Worm (Caenorhabditis elegans) whole organism, dauer: Measurements from ENCODE around the gene rig-3.
"Not testable (repeated sequence)": the region's sequence is repeated elsewhere in the genome, so short reads cannot be mapped to it uniquely, and the experiment has no call there.

Experiments used
- unc-62 ChIP-seq: sonication (generic microtip); optimal IDR thresholded peaks from 2 replicates; lab custom pipeline; 2017; ENCODE audit warnings: missing biosample characterization, missing genetic modification reagents, missing genetic modification characterization

rig-3 gene

DNA sequence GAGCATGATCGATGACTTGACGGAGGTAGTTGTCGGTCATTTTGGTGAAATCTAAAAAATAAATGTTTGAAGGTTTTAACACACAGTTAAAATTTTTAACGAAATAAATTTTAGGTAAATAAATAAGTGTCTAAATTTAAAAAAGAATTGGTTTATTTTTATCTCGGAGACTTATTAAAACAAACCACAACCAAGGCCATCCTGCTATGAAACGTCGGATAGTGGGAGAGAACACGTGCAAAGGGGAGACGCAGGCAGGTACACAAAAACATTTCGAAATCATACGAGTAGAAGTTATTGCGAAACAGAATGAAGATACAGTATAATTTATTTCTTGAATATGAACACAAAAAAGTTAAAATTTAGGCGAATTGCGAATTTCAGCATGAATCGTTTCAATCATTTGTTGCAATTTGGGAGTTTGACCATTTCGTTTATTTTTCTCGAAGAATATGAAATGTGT, 17.3 kb upstream of the rig-3 start, which contains the start of gene F41B4.3:
TSS of gene F41B4.3 (minus strand) at position 51 of the 463 bp plus-strand sequence.
- no peak for TF ChIP-seq unc-62 (GFP tag; lab: Kevin White, UChicago)

DNA sequence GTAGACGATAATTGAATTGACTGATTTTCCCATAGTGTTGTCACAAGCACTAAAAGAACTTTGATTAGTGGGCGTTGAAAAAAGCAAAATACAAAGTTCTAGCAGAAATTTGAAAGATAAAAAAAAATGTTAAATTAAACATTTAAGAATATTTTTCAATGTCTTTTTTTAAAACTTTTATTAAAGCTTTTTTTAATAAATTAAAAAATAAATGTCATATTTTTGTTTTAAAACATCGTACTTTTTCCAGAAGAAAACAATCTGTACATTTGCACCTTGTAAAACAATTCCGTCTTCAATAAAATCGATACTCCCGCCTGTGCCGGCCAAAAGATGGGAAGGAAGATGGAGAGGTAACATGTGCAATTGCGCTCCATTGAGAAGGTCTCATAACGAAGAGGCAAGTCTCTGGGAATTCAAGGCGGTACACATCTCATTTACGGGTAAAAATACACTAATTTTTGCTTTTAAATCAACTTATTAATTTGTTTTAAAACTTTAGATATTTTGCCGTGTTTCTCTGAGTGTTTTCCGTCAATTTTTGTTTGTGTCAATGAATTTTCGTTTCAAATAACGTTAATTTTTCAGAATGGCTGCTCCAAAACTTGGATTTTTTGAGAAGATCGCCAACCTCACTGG, 12.6 kb upstream of the rig-3 start, which contains the start of the genes glr-6 and asg-2:
TSS of gene glr-6 (minus strand) at position 51 of the 639 bp plus-strand sequence.
TSS of gene asg-2 (plus strand) at position 589 of the 639 bp plus-strand sequence.
- TF ChIP-seq unc-62 (GFP tag; lab: Kevin White, UChicago) = no peak

DNA sequence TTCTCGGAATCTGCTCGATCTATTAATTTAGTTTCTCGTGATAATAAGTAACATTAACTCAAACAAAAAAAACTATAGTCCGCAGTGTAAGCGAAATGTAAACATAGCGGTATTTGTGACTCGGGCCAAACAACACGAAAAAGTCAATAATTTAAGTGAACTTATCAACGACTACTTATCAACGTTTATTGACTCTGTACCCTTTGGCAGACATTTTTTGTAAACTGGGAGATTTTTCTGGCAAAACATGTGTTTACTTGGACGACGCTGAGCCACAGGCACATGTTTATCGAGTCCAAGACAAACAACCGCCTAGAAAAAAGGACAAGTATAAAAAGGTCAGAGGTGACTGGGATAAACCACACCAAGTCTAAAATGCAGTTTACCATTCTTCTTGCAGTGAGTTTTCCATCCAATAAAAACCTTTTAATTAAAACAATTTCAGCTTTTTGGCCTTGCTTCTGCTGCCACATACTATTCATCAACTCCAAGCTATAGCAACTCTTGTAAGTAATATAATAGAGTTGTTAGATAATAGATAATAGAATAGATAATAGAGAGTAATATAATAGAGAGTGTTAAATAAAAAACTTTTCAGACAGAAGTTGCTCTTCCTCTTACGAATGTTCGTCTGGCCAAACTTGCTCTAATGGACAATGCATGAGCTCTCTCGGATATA, 8.9 kb upstream of the rig-3 start, which contains the start of gene C53B7.3:
TSS of gene C53B7.3 (plus strand) at position 362 of the 679 bp plus-strand sequence.
- TF ChIP-seq unc-62 (GFP tag; lab: Kevin White, UChicago) = no peak

DNA sequence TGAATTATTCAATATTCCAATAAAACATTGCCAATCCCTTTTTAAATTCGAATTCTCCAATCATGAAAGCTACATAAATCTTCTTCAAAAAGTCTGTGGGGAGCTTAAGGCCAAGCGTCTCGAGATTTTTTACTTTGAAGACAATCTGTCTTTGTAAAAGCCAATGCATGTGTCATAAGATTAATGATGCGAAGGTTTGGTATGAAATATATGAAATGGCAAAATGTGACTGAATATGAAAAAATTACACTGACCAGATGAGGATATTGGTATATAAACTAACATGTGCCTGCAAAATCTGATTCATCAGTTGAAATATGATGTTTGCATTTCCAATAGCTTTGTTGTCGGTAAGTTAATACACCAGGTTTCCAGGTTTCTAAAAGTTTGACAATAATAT, 7.5 kb upstream of the rig-3 start, which contains the start of gene C53B7.2:
TSS of gene C53B7.2 (plus strand) at position 301 of the 400 bp plus-strand sequence.
- no peak for TF ChIP-seq unc-62 (GFP tag; lab: Kevin White, UChicago)

DNA sequence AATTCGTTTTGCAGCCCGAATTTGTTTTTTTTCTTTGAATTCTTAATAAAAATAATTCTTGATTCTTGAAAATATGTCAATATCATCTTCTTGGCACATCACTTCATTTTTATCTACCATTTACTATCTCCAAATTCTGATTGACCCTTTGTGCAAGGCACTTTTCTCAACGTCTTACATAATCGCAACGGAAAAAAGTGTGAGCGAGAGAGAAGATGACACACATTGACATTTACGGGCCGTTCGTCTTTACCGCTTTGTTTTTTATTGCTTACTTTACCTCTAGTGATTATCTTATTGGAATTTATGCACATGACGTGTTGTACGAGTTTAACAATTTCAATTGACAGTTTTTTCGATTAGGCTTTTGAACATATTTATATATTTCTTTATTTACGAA, 4.8 kb upstream of the rig-3 start:
- TF ChIP-seq unc-62 (GFP tag; lab: Kevin White, UChicago) = no peak

DNA sequence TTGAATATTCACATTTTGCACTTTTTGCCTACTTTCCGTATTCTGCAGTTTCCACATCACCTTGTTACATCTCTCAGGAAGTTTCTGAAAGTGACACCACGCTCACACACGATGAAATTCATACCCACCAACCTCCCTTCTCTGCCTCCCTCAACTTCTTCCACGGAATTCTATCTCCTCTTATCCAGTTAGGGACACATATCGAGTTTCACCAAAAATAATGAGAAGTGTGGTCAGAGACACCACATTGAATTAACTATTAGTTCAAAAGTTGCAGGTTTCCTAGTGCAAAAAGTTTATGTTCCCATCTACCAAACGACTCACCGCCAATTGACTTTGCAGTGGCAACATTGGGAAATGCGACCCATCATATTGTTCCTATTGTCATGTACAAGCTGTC, 3.0 kb upstream of the rig-3 start:
- TF ChIP-seq unc-62 (GFP tag; lab: Kevin White, UChicago) = no peak

DNA sequence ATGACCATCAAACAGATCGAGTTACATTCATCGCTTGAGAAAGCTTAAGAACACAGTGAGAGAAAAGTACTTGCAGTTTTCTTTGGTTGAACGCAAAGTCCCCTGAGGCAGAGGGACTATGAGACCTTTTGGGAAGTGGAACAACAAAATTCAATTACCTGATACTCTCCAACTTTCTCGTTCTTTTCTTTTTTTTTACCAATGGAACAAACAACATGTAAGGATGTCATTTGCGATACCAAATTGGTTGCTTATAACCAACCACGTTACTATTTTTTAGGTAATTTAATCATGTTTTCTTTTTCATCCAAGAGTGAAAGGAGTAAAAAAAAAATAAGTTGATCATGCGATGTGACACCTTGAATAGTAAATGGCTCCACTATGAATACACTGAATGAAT, 3.4 kb downstream of the rig-3 start:
- no peak for TF ChIP-seq unc-62 (GFP tag; lab: Kevin White, UChicago)

DNA sequence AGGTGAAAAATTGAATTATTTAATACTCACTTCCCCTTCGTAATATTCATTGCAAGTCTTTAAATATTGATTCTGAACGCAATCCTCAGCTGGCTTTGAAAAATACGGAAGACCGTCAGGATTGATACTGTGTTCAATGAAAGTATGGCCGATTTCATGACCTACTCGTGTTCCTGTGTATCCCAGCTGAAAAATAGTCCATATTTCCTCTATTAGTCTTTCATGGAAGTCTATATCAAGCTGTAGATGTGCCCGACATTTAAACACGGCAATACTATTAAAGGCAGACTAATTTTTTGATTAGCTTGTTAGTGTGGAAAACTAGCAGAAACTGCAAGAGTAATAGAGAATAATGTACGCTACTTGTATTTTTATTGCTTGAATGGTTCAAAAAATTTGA, 8.1 kb downstream of the rig-3 start:
- TF ChIP-seq unc-62 (GFP tag; lab: Kevin White, UChicago) = no peak

DNA sequence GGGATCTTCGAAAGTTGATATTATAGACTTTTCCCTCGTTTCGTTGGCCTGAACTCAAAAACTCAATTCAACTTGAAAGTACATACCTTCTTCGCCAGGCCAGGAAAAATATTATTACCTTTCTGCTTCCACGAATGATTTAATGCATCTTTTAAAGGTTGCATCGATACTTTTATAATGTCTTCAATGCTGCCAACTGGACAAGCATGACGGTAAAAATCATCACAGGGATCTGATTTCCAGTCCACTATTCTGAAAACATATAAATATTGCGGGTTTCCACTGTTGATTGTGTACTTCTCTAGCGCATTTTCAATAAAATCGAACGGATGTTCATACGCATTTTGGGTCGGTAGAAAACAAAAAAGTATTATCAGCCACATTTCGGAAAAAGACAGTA, 9.6 kb downstream of the rig-3 start, which contains the start of gene nep-4:
TSS of gene nep-4 (minus strand) at position 393 of the 400 bp plus-strand sequence.
- TF ChIP-seq unc-62 (GFP tag; lab: Kevin White, UChicago) = no peak

DNA sequence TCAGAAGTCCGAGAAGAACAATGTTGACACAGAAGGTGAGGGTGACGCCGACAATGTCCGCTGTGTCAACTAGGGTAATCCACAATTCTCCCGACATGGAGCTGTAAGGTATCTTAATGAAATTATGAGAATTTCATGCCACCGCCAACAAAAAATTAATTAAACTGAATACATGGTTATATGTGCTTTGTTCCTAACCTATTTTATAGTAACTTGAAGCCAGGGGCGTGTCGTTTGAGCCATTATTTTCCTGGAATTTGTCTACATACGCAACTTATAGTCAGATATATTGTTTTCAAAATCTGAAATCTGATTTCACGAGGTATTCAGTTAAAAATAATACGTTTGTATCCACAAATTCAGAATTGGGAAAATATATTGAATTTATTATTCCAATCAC, 12.4 kb downstream of the rig-3 start, which contains the start of gene odr-10:
TSS of gene odr-10 (minus strand) at position 101 of the 400 bp plus-strand sequence.
- TF ChIP-seq unc-62 (GFP tag; lab: Kevin White, UChicago) = no peak

DNA sequence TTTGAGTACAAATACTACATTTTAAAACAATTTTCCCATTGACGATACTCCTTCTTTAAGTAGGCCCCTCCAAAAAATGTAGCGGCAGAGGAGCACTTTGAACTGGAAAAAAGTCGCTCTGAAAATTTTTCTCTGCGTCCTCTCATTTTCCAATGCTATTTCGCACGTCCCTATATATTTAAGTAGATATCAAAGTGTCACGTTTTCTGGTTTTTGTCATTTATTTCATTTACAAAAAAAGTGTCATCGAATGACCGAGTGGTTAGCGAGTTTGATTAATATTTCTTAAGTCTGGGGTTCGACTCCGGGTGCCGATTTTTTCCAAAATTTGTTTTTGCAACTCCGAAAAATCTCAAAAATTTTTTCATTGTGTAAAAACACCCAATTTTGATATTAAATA, 13.5 kb downstream of the rig-3 start:
- TF ChIP-seq unc-62 (GFP tag; lab: Kevin White, UChicago) = no peak

DNA sequence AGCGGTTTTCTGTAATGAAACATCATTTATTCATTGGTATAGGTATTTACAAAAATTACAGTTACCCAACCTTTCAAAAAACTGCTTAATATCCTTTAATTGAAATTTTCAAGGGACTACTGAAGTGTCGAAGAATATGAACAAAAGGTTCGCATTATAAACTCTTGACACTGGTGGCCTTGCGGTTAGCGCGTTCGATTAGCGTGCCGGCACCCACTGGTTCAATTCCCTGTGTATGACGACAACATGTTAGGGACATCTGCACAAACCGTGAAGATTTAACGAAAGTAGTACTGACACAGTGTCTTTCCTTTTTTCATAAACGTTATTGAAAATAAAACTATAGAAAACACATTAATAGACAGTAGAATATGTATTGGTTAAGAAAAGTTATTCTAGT, 14.3 kb downstream of the rig-3 start:
- TF ChIP-seq unc-62 (GFP tag; lab: Kevin White, UChicago) = no peak

DNA sequence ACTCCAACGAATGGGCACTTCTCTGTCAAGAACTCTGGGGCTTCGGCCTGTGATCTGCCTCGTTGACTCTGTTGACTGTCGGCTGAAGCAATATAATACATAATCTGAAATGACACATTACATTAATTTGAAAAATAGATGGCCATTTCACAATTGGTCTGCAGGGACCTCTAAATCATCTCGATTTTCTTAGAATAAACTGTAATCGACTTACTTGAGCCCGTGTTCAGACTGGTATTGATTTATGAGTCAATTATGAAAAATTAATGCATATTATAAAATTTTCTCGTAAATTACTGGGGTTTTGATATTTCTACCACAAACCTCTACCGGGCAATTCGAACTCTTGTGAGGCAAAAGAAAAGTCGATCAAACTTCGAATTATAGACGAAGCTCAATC, 15.3 kb downstream of the rig-3 start, which contains the start of gene C53B7.6:
TSS of gene C53B7.6 (minus strand) at position 101 of the 400 bp plus-strand sequence.
- TF ChIP-seq unc-62 (GFP tag; lab: Kevin White, UChicago) = not testable (repeated sequence)

DNA sequence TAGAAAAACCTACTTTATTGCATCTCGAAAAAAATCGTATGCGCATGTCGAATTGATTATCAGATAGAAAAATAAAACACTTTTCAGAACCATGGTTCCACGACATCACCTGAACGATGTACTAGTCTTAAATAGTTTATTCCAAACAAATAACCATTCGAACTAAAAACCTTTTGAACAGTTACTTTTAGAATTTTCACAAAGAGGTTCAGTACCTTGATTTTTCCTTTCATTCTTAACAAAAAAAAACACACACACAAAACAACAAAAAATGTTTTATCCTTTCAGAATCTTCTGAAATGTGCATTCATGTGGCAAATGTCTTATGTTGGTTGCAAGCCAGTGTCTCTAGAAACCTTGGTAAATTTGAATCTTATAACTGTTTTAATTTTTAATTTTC, 21.3 kb downstream of the rig-3 start, which contains the start of gene F41C6.4:
TSS of gene F41C6.4 (minus strand) at position 101 of the 400 bp plus-strand sequence.
- TF ChIP-seq unc-62 (GFP tag; lab: Kevin White, UChicago) = no peak

DNA sequence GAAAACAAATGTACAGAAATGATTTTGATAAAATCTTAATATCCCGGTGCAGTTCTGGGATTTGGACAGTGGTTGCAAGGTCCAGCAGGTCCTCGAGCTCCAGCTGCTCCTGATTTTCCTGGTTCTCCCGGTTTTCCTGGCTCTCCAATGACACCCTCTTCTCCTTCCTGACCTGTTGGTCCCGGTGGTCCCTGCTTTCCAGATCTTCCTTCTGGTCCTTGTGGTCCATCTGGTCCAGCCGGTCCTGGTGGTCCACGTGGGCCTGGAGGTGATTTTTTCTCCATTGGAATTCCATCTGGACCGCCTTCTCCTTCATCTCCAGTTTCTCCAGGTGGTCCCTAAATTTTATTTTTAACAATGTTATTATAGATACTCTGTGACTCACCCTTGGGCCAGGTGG, 21.9 kb downstream of the rig-3 start:
- TF ChIP-seq unc-62 (GFP tag; lab: Kevin White, UChicago) = no peak

DNA sequence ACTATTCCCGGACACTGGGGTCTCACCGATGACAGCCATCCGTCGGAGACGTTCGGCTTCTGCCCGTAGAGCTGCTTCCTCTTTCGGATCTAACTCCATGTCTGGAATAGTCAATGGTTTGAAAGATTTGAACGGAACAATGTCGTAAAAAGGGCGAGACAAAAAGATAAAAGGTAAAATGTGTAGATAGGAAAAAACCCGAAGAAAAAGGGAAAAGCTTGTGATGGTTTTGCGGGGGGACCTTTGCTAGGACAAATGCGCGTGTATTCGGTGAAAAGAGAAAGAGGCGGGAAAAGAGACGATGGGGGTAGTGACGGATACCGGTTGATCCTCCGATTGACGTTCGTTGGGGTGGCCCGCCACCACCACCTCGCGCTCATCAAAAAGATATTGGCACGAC, 24.0 kb downstream of the rig-3 start, which contains the start of gene col-173:
TSS of gene col-173 (minus strand) at position 101 of the 400 bp plus-strand sequence.
- TF ChIP-seq unc-62 (GFP tag; lab: Kevin White, UChicago) = no peak
